Worm (Caenorhabditis elegans) whole organism, early embryonic: ENCODE data around the gene flp-23.

ENCODE experiments used
- B0310.2 ChIP-seq: sonication (generic microtip); optimal IDR thresholded peaks from 2 replicates; lab custom pipeline; 2016; ENCODE audit warnings: mild to moderate bottlenecking, missing genetic modification characterization, missing compliant biosample characterization
- F13C5.2 ChIP-seq: sonication (generic microtip); optimal IDR thresholded peaks from 2 replicates; lab custom pipeline; 2017; ENCODE audit warnings: mild to moderate bottlenecking, missing genetic modification characterization, inconsistent platforms, missing compliant biosample characterization
- aly-1 ChIP-seq: sonication (generic microtip); optimal IDR thresholded peaks from 2 replicates; lab custom pipeline; 2016; ENCODE audit warnings: missing genetic modification characterization, missing compliant biosample characterization
- ama-1 ChIP-seq: fragments of 150-350 bp; optimal IDR thresholded peaks from 2 replicates; lab custom pipeline; 2014
- ceh-13 ChIP-seq: fragments of 200-800 bp; sonication (Bioruptor generic); optimal IDR thresholded peaks from 2 replicates; lab custom pipeline; 2018; ENCODE audit warnings: mild to moderate bottlenecking, missing genetic modification characterization, missing compliant biosample characterization
- ceh-36 ChIP-seq: sonication (generic microtip); optimal IDR thresholded peaks from 2 replicates; lab custom pipeline; 2016; ENCODE audit warnings: missing genetic modification characterization, inconsistent platforms, missing compliant biosample characterization
- ets-7 ChIP-seq: sonication (generic microtip); optimal IDR thresholded peaks from 2 replicates; lab custom pipeline; 2016; ENCODE audit warnings: missing genotype, missing genetic modification characterization, missing compliant biosample characterization
- flt-1 ChIP-seq: fragments of 200-800 bp; sonication (Bioruptor generic); IDR thresholded peaks from 2 replicates; pipeline ENCODE4 v1.3.6; 2022; ENCODE audit warnings: missing genetic modification characterization, missing compliant biosample characterization
- hmbx-1 ChIP-seq: sonication (generic microtip); optimal IDR thresholded peaks from 2 replicates; lab custom pipeline; 2016; ENCODE audit warnings: mild to moderate bottlenecking, missing genetic modification characterization, missing compliant biosample characterization
- hmg-4 ChIP-seq: fragments of 200-800 bp; sonication (Bioruptor generic); optimal IDR thresholded peaks from 2 replicates; lab custom pipeline; 2018; ENCODE audit warnings: mild to moderate bottlenecking, missing genetic modification characterization, missing compliant biosample characterization
- hnd-1 ChIP-seq: sonication (generic microtip); optimal IDR thresholded peaks from 2 replicates; lab custom pipeline; 2016; ENCODE audit warnings: missing genetic modification characterization, missing compliant biosample characterization
- pes-1 ChIP-seq: fragments of 200-800 bp; sonication (Bioruptor generic); IDR thresholded peaks from 2 replicates; pipeline ENCODE4 v1.3.6; 2022; ENCODE audit warnings: missing genetic modification reagents, missing genetic modification characterization, missing compliant biosample characterization
- scrt-1 ChIP-seq: fragments of 200-800 bp; sonication (Bioruptor generic); IDR thresholded peaks from 2 replicates; pipeline ENCODE4 v1.3.6; 2022; ENCODE audit warnings: missing genetic modification characterization, missing compliant biosample characterization
- sea-1 ChIP-seq: fragments of 200-800 bp; sonication (Bioruptor generic); conservative IDR thresholded peaks from 2 replicates; pipeline ENCODE4 v1.3.6; 2022; ENCODE audit warnings: missing genetic modification characterization, missing compliant biosample characterization
- tbx-11 ChIP-seq: fragments of 200-800 bp; sonication (Bioruptor generic); IDR thresholded peaks from 2 replicates; pipeline ENCODE4 v1.3.6; 2022; ENCODE audit warnings: missing genetic modification characterization, missing compliant biosample characterization
- tbx-37 ChIP-seq: fragments of 200-800 bp; sonication (Bioruptor generic); conservative IDR thresholded peaks from 2 replicates; pipeline ENCODE4 v1.3.6; 2022; ENCODE audit warnings: missing genetic modification reagents, missing genetic modification characterization, missing compliant biosample characterization
- tra-4 ChIP-seq: sonication (generic microtip); optimal IDR thresholded peaks from 2 replicates; lab custom pipeline; 2017; ENCODE audit warnings: missing genetic modification characterization, missing compliant biosample characterization

flp-23 gene

ce11 chrIII:8696680-8697079 is 46.1 kb downstream of the flp-23 start:
- TF ChIP-seq ama-1: no peak
- no peak for TF ChIP-seq hmg-4 (GFP tag; lab: Kevin White, UChicago)
- TF ChIP-seq aly-1 (tag; lab: Kevin White, UChicago): no peak
- TF ChIP-seq F13C5.2 (tag; lab: Kevin White, UChicago): no peak
- TF ChIP-seq scrt-1 (GFP tag; lab: Robert Waterston, UW): no peak
- no peak for TF ChIP-seq ceh-36 (tag; lab: Kevin White, UChicago)
- no peak for TF ChIP-seq tbx-11 (GFP tag; lab: Robert Waterston, UW)
- no peak for TF ChIP-seq sea-1 (GFP tag; lab: Robert Waterston, UW)
- no peak for TF ChIP-seq hnd-1 (tag; lab: Kevin White, UChicago)
- TF ChIP-seq ets-7 (tag; lab: Kevin White, UChicago): no peak
- no peak for TF ChIP-seq tbx-37
- no peak for TF ChIP-seq ceh-13 (GFP tag; lab: Kevin White, UChicago)
- TF ChIP-seq pes-1: no peak
- TF ChIP-seq tra-4 (tag; lab: Kevin White, UChicago): no peak
- no peak for TF ChIP-seq flt-1 (GFP tag; lab: Robert Waterston, UW)
- no peak for TF ChIP-seq hmbx-1
- no peak for TF ChIP-seq B0310.2 (tag; lab: Kevin White, UChicago)

ce11 chrIII:8697268-8697907 is 46.8 kb downstream of the flp-23 start:
- TF ChIP-seq hmg-4 (GFP tag; lab: Kevin White, UChicago) (no peak), ets-7 (tag; lab: Kevin White, UChicago) (no peak), F13C5.2 (tag; lab: Kevin White, UChicago) (no peak), hmbx-1 (no peak), flt-1 (GFP tag; lab: Robert Waterston, UW) (no peak), tbx-11 (GFP tag; lab: Robert Waterston, UW) (no peak), tbx-37 (no peak), ceh-13 (GFP tag; lab: Kevin White, UChicago) (no peak)

- TF ChIP-seq hmg-4 (GFP tag; lab: Kevin White, UChicago): no peak
- peak; percentile 49 for TF ChIP-seq tbx-37
These were observed 49.9 kb downstream of the flp-23 start, which contains the start of the genes sdz-1 and vps-33.1 for ce11 chrIII:8700289-8700957. TSS of gene sdz-1 (minus strand) at chrIII:8700339. TSS of gene vps-33.1 (plus strand) at chrIII:8700927.
